Worm (Caenorhabditis elegans) whole organism, L4/young adult: Measurements from ENCODE around the gene lex-1.

Experiments used
- W03F9.2 ChIP-seq: fragments of 150-350 bp; optimal IDR thresholded peaks from 2 replicates; lab custom pipeline; 2014; ENCODE audit warnings: missing biosample characterization, missing genetic modification characterization
- dao-5 ChIP-seq: sonication (generic microtip); optimal IDR thresholded peaks from 2 replicates; lab custom pipeline; 2016; ENCODE audit warnings: missing genotype, missing genetic modification characterization, moderate library complexity, missing compliant biosample characterization
- him-1 ChIP-seq: sonication (generic microtip); optimal IDR thresholded peaks from 2 replicates; lab custom pipeline; 2016; ENCODE audit warnings: missing genotype, missing genetic modification reagents, missing genetic modification characterization, missing compliant biosample characterization

Gene lex-1

DNA sequence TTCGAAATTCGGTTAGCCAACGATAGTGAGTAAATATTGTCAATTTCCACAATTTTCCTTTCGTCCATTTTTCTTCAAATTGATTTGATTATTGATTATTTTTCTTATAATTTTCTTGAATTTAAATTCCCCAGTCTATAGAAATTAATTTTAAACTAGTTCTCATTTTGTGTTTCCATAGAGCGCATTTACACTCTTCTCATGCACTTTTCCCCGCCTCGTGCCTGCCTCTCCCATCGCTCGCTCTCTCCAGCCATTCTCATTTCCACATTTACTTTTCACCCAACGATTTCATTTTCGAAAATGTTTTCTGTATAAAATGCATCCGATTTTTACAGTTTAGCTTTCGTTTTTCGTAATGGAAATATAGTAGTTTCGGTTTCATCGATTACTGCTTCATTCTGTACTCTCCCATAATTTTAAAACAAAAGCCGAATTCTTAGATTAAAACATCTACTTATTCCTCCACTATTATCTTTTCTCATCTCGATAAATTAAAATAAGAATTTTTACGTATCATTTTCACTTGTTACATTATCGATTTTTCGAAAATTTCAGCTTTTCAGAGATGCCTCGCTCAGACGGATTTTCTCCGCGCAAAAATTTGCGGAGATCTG lies at the start of gene lex-1:
lex-1 (plus strand) TSS at position 567 of the 617 bp plus-strand sequence.
- TF ChIP-seq W03F9.2 (tag; lab: Kevin White, UChicago) (peak; percentile 8), dao-5 (no peak)

- TF ChIP-seq dao-5, result no peak
- no peak for TF ChIP-seq him-1 (tag; lab: Kevin White, UChicago)
- peak; percentile 58 for TF ChIP-seq W03F9.2 (tag; lab: Kevin White, UChicago)
Observed at ce11 chrIV:12029722-12030182, 49.5 kb upstream of the lex-1 start, which contains the start of gene T12G3.11. TSS of gene T12G3.11 (minus strand) at chrIV:12029772.

DNA sequence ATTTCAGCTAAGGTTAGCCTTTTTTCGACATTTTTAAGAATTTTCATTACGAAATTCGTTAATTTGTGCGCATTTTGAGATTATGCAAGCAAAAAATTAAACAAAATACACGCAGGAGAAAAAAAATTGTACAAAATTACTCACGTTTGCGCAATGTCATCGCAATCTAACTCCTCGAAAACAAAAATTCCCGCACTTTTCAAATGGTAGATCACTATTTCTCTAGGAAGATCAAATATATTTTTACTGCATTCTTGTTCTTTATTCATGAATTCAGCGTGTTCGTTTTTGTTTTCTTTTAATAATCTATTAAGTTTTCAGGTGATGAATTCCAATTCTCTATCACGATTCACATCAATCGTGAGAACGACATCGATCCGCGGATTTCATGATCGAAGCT lies 48.3 kb upstream of the lex-1 start, which contains the start of the genes T12G3.6 and mrpl-51:
T12G3.6 (minus strand) TSS at position 269 of the 400 bp plus-strand sequence.
mrpl-51 (plus strand) TSS at position 322 of the 400 bp plus-strand sequence.
- TF ChIP-seq him-1 (tag; lab: Kevin White, UChicago) (no peak), W03F9.2 (tag; lab: Kevin White, UChicago) (no peak)

DNA sequence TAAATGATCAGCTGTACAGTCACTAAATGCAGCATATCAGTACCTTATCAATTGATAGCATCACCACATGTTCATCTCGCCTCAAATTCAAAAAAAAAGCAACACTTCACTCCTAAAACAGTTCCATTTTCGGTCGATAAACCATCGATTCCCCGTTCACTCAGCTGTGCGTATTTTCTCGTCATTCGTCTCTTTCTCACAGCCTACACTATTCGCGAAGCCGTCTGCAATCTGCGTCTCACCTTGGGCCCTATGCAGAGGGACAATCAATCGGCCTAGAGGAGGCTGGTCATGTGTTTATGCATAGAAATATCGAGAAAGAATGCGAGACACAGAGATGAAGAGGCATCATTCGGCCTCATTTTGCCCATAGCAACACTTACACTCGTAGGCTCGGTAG lies 46.9 kb upstream of the lex-1 start:
- TF ChIP-seq him-1 (tag; lab: Kevin White, UChicago) (peak; percentile 8), W03F9.2 (tag; lab: Kevin White, UChicago) (peak; percentile 2), dao-5 (peak; percentile 66)

ce11 chrIV:12033985-12034384 lies 45.3 kb upstream of the lex-1 start, which contains the start of gene sqst-1:
TSS of gene sqst-1 (plus strand) at chrIV:12034282.
- TF ChIP-seq W03F9.2 (tag; lab: Kevin White, UChicago) (peak; percentile 12), dao-5 (no peak)

DNA sequence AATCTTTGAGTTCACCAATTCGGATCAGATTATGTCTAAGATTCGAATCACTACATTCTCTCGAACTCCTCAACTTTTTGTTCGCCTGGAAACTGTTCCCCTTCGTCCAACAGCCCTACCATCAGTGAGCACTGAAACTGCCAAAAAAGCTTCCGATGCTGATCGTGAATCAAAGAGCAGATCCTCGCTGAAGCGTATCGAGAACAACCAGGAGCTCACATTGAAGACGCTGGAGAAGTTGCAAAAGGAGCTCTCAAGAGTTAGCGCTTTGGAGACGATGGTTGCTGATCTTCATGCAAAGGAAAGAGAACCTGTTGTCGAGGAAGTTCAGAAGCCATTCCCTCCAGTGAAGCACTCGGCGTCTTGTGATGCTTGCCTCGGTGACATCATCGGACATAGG lies 44.5 kb upstream of the lex-1 start:
- TF ChIP-seq W03F9.2 (tag; lab: Kevin White, UChicago) (no peak), dao-5 (no peak), him-1 (tag; lab: Kevin White, UChicago) (no peak)

DNA sequence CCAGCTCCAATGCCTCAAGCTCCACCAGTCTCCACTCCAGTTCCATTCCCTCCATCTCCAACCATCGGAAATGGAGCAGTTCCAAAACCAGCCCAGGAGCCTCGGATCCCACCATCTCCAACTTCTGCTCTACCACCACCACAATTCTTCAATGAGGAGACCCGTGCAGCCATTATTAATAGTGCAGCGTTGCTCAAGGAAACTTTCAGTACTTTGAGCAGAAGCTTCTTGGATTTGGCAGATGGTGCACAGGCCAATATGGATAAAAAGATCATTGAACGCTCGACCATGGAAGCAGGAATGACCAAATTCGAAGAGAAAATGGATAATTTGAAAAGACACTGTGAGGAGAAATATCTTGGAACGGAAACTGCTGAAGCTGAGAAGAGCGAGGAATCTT lies 43.9 kb upstream of the lex-1 start:
- no peak for TF ChIP-seq dao-5
- TF ChIP-seq W03F9.2 (tag; lab: Kevin White, UChicago), result no peak
- TF ChIP-seq him-1 (tag; lab: Kevin White, UChicago), result no peak

ce11 chrIV:12036924-12037323 lies 42.3 kb upstream of the lex-1 start:
- TF ChIP-seq W03F9.2 (tag; lab: Kevin White, UChicago) (peak; percentile 39), dao-5 (no peak), him-1 (tag; lab: Kevin White, UChicago) (no peak)

DNA sequence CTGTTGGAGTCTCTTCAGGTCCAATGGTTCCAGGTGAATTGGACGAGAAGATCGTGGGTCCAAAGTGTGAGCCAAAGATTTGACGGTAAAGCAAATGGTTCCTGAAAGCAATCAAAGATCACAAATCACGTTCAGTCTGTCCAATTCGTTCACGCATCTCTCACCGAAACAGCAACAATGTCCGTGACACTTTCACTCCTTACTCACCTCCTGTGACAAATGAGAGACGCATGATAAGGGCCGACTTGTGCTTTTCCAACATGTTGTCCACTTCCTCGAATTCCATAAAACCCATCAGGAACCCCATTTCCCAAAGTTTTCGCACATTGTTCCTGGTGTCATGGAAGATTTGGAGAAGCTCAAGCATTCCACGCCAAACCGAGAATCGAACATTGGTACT lies 38.8 kb upstream of the lex-1 start:
- TF ChIP-seq W03F9.2 (tag; lab: Kevin White, UChicago) (no peak), him-1 (tag; lab: Kevin White, UChicago) (no peak), dao-5 (no peak)

ce11 chrIV:12043054-12043453 lies 36.2 kb upstream of the lex-1 start:
- TF ChIP-seq dao-5 (no peak), him-1 (tag; lab: Kevin White, UChicago) (no peak), W03F9.2 (tag; lab: Kevin White, UChicago) (no peak)

ce11 chrIV:12044844-12045738 lies 34.2 kb upstream of the lex-1 start:
- TF ChIP-seq dao-5 (no peak), him-1 (tag; lab: Kevin White, UChicago) (no peak), W03F9.2 (tag; lab: Kevin White, UChicago) (no peak)

DNA sequence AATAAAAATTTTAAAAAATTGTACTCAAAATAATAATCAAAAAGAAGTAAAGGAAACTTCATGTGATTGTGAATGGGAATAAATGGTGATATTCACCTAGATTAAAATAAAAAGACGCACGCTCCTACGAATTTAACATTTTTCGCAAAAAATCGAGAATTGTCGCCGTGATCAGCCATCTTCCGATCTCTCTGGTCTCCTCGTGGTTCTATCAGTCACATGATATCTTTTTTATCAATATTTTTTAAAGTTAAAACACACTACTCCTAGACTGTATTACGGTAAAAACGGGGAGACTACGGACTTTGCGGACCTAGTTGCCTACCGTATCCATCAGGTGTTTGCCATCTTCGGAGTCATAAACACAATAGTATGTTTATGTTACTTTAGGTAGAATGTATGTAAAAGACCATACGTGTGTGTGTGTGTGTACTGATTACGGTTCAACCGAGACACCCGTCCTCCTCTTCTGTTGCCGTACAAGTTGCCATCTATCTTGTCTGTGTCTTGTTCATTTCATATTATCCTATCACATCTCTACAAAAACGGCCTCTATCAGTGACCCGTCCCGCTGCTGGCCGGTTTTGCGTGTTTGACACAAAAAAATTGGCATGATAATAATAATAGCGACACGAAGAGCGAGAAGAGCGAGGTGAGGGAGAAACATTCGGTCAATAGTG lies 32.6 kb upstream of the lex-1 start, which contains the start of gene T12G3.2:
T12G3.2 (minus strand) TSS at position 444 of the 680 bp plus-strand sequence.
- TF ChIP-seq W03F9.2 (tag; lab: Kevin White, UChicago) (no peak), him-1 (tag; lab: Kevin White, UChicago) (no peak), dao-5 (no peak)

ce11 chrIV:12047552-12048347 lies 31.5 kb upstream of the lex-1 start, which contains the start of gene T12G3.4:
TSS of gene T12G3.4 (plus strand) at chrIV:12048256.
- TF ChIP-seq him-1 (tag; lab: Kevin White, UChicago) (no peak), dao-5 (no peak), W03F9.2 (tag; lab: Kevin White, UChicago) (no peak)
